Fruit fly (Drosophila melanogaster): ENCODE measurements around the gene CG15386.

DNA sequence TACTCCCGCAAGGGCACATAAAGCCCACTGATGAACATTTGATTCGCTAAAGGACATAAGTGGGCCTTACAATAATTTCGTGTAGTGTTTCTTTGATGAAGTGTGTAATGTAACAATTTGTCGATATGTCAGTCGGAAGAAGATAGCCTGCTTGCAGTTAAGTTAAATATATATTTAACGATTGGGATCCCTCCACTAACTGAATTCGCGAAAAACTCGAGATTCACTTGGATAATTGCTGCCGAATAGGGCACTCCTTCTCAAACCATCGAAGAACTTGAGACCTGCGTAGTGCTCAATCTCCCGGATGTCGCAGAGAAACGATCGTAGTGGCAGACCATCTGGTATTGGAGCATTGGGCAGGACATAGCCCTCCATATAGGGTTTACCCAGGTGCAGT lies 21.1 kb upstream of the CG15386 start, which contains the start of gene Tengl3:
- TF ChIP-seq CG9948 (tag; optimal IDR thresholded peaks at IDR 0.05) (no peak), CG8301 (tag; optimal IDR thresholded peaks at IDR 0.05) (no peak), Pif1A (GFP tag; optimal IDR thresholded peaks at IDR 0.05) (no peak), Snoo (tag; optimal IDR thresholded peaks at IDR 0.05) (no peak), Ets98B (GFP tag; IDR thresholded peaks at IDR 0.05) (no peak), EcR (GFP tag; optimal IDR thresholded peaks at IDR 0.05) (no peak), CG12605 (GFP tag; IDR thresholded peaks at IDR 0.05) (no peak), CG13204 (GFP tag; optimal IDR thresholded peaks at IDR 0.05) (no peak), D1 (tag; optimal IDR thresholded peaks at IDR 0.05) (no peak), CG32121 (GFP tag; IDR thresholded peaks at IDR 0.05) (no peak), gl (tag; optimal IDR thresholded peaks at IDR 0.05) (no peak), CG4496 (GFP tag; IDR thresholded peaks at IDR 0.05) (no peak)
